Fruit fly (Drosophila melanogaster) whole organism, embryonic: ENCODE results near the gene Bruce.
"Not testable (repeated sequence)": the region's sequence is repeated elsewhere in the genome, so short reads cannot be mapped to it uniquely, and the experiment has no call there.

Experiments used
- Adf1 ChIP-seq: fragments of 200-800 bp; sonication (Bioruptor generic); IDR thresholded peaks from 2 replicates; pipeline ENCODE4 v1.3.6; 2022; ENCODE audit warnings: missing biosample characterization, missing genetic modification characterization
- Atf6 ChIP-seq: fragments of 200-800 bp; sonication (Bioruptor generic); IDR thresholded peaks from 2 replicates; pipeline ENCODE4 v1.3.6; 2022; ENCODE audit warnings: missing biosample characterization, missing genetic modification characterization
- C15 ChIP-seq: fragments of 200-800 bp; sonication (Bioruptor generic); IDR thresholded peaks from 3 replicates; pipeline ENCODE4 v1.3.6; 2022; ENCODE audit warnings: missing biosample characterization, missing genetic modification characterization
- CG10654 ChIP-seq: fragments of 200-800 bp; sonication (Bioruptor generic); optimal IDR thresholded peaks from 2 replicates; lab custom pipeline; 2016; ENCODE audit warnings: missing biosample characterization, missing genetic modification characterization
- CG11093 ChIP-seq: fragments of 200-800 bp; sonication (Bioruptor generic); IDR thresholded peaks from 3 replicates; pipeline ENCODE4 v1.3.6; 2022; ENCODE audit warnings: missing biosample characterization, missing genetic modification characterization
- CG15479 ChIP-seq: fragments of 200-800 bp; sonication (Bioruptor generic); optimal IDR thresholded peaks from 3 replicates; lab custom pipeline; 2019; ENCODE audit warnings: missing biosample characterization, mild to moderate bottlenecking, missing genetic modification characterization, moderate library complexity
- CG17612 ChIP-seq: fragments of 200-800 bp; sonication (Bioruptor generic); IDR thresholded peaks from 2 replicates; pipeline ENCODE4 v1.3.6; 2022; ENCODE audit warnings: missing biosample characterization, missing genetic modification characterization
- CG18262 ChIP-seq: fragments of 200-800 bp; optimal IDR thresholded peaks from 3 replicates; lab custom pipeline; 2019; ENCODE audit warnings: missing biosample characterization, mild to moderate bottlenecking, missing genetic modification characterization, moderate library complexity
- CG1832 ChIP-seq: fragments of 200-800 bp; sonication (Bioruptor generic); optimal IDR thresholded peaks from 2 replicates; lab custom pipeline; 2017; ENCODE audit warnings: missing biosample characterization, mild to moderate bottlenecking, missing genetic modification characterization, inconsistent platforms
- CG18599 ChIP-seq: fragments of 200-800 bp; sonication (Bioruptor generic); optimal IDR thresholded peaks from 3 replicates; lab custom pipeline; 2017; ENCODE audit warnings: missing biosample characterization, missing genetic modification characterization, mild to moderate bottlenecking, moderate library complexity, missing genetic modification reagents
- CG7556 ChIP-seq: fragments of 200-800 bp; sonication (Bioruptor generic); optimal IDR thresholded peaks from 2 replicates; lab custom pipeline; 2017; ENCODE audit warnings: missing biosample characterization, mild to moderate bottlenecking, missing genetic modification characterization
- CG7839 ChIP-seq: fragments of 200-800 bp; sonication (Bioruptor generic); optimal IDR thresholded peaks from 3 replicates; lab custom pipeline; 2018; ENCODE audit warnings: missing biosample characterization, mild to moderate bottlenecking, missing genetic modification characterization, moderate library complexity
- CG8089 ChIP-seq: fragments of 200-800 bp; sonication (Bioruptor generic); optimal IDR thresholded peaks from 3 replicates; lab custom pipeline; 2016; ENCODE audit warnings: missing biosample characterization, missing genetic modification characterization
- CG8281 ChIP-seq: fragments of 200-800 bp; sonication (Bioruptor generic); optimal IDR thresholded peaks from 2 replicates; lab custom pipeline; 2018; ENCODE audit warnings: missing biosample characterization, mild to moderate bottlenecking, missing genetic modification characterization, moderate library complexity
- CHES-1-like ChIP-seq: fragments of 200-800 bp; sonication (Bioruptor generic); optimal IDR thresholded peaks from 2 replicates; lab custom pipeline; 2016; ENCODE audit warnings: missing biosample characterization, missing genetic modification characterization
- Camta ChIP-seq: fragments of 200-800 bp; sonication (Bioruptor generic); optimal IDR thresholded peaks from 2 replicates; lab custom pipeline; 2016; ENCODE audit warnings: missing biosample characterization, missing genetic modification characterization
- CkIIα-i1 ChIP-seq: fragments of 200-800 bp; sonication (Bioruptor generic); IDR thresholded peaks from 2 replicates; pipeline ENCODE4 v1.3.6; 2022; ENCODE audit warnings: missing biosample characterization, missing genetic modification characterization
- HHEX ChIP-seq: fragments of 200-800 bp; sonication (Bioruptor generic); optimal IDR thresholded peaks from 3 replicates; lab custom pipeline; 2017; ENCODE audit warnings: missing biosample characterization, mild to moderate bottlenecking, missing genetic modification characterization, missing genetic modification reagents
- Hr78 ChIP-seq, 2 experiments: fragments of 200-800 bp in 1 of 2; fragments of >200 bp in 1 of 2; sonication (Bioruptor generic) in 1 of 2; optimal IDR thresholded peaks; 2 replicates each; lab custom pipeline; 2017 to 2019; ENCODE audit warnings: missing biosample characterization in 2 of 2, missing genetic modification characterization in 2 of 2, mild to moderate bottlenecking in 1 of 2, moderate library complexity in 1 of 2
- Jarid2 ChIP-seq: fragments of 200-800 bp; sonication (Bioruptor generic); optimal IDR thresholded peaks from 3 replicates; lab custom pipeline; 2017; ENCODE audit warnings: mild to moderate bottlenecking, missing biosample characterization, missing genetic modification reagents, missing genetic modification characterization
- MTF-1 ChIP-seq: fragments of 200-800 bp; sonication (Bioruptor generic); optimal IDR thresholded peaks from 2 replicates; lab custom pipeline; 2018; ENCODE audit warnings: missing biosample characterization, mild to moderate bottlenecking, missing genetic modification characterization, borderline replicate concordance
- ase ChIP-seq: fragments of 200-800 bp; sonication (Bioruptor generic); IDR thresholded peaks from 3 replicates; pipeline ENCODE4 v1.3.6; 2022; ENCODE audit warnings: missing biosample characterization, missing genetic modification characterization
- dan ChIP-seq: fragments of 200-800 bp; sonication (Bioruptor generic); IDR thresholded peaks from 2 replicates; pipeline ENCODE4 v1.3.6; 2022; ENCODE audit warnings: missing biosample characterization, missing genetic modification characterization
- ems ChIP-seq: fragments of 200-800 bp; sonication (Bioruptor generic); optimal IDR thresholded peaks from 3 replicates; lab custom pipeline; 2016; ENCODE audit warnings: missing biosample characterization, missing genetic modification characterization
- exex ChIP-seq: fragments of 200-800 bp; sonication (Bioruptor generic); optimal IDR thresholded peaks from 4 replicates; lab custom pipeline; 2018; ENCODE audit warnings: missing biosample characterization, mild to moderate bottlenecking, missing genetic modification characterization, moderate library complexity
- fd102C ChIP-seq: fragments of 200-800 bp; sonication (Bioruptor generic); optimal IDR thresholded peaks from 2 replicates; lab custom pipeline; 2018; ENCODE audit warnings: missing biosample characterization, mild to moderate bottlenecking, missing genetic modification characterization, moderate library complexity
- fru ChIP-seq: fragments of >200 bp; optimal IDR thresholded peaks from 2 replicates; lab custom pipeline; 2017
- gfzf ChIP-seq: fragments of 200-800 bp; sonication (Bioruptor generic); optimal IDR thresholded peaks from 2 replicates; lab custom pipeline; 2016; ENCODE audit warnings: missing biosample characterization, mild to moderate bottlenecking, missing genetic modification characterization, moderate library complexity
- h ChIP-seq: fragments of >200 bp; optimal IDR thresholded peaks from 2 replicates; lab custom pipeline; 2017
- hth ChIP-seq: fragments of >200 bp; optimal IDR thresholded peaks from 2 replicates; lab custom pipeline; 2017; ENCODE audit warnings: inconsistent platforms
- ind ChIP-seq: fragments of 200-800 bp; sonication (Bioruptor generic); optimal IDR thresholded peaks from 3 replicates; lab custom pipeline; 2016; ENCODE audit warnings: missing biosample characterization, missing genetic modification characterization
- inv ChIP-seq: fragments of 200-800 bp; sonication (Bioruptor generic); IDR thresholded peaks from 2 replicates; pipeline ENCODE4 v1.3.6; 2022; ENCODE audit warnings: missing biosample characterization, missing genetic modification characterization; ENCODE audit not compliant: partially characterized antibody
- jigr1 ChIP-seq: fragments of 200-800 bp; sonication (Bioruptor generic); IDR thresholded peaks from 3 replicates; pipeline ENCODE4 v1.3.6; 2022; ENCODE audit warnings: missing biosample characterization, missing genetic modification characterization
- lola ChIP-seq, 3 experiments: fragments of >200 bp in 2 of 3; fragments of 200-800 bp in 1 of 3; sonication (Bioruptor generic) in 1 of 3; optimal IDR thresholded peaks; 2 replicates each; lab custom pipeline; 2017 to 2019; ENCODE audit warnings: missing biosample characterization in 3 of 3, missing genetic modification characterization in 3 of 3, mild to moderate bottlenecking in 1 of 3, moderate library complexity in 1 of 3
- maf-S ChIP-seq: fragments of 200-800 bp; sonication (Bioruptor generic); optimal IDR thresholded peaks from 2 replicates; lab custom pipeline; 2016; ENCODE audit warnings: missing biosample characterization, missing genetic modification characterization
- mld ChIP-seq: fragments of 200-800 bp; sonication (Bioruptor generic); IDR thresholded peaks from 3 replicates; pipeline ENCODE4 v1.3.6; 2022; ENCODE audit warnings: missing biosample characterization, missing genetic modification characterization; ENCODE audit not compliant: partially characterized antibody
- prd ChIP-seq, 3 experiments: fragments of >200 bp in 2 of 3; fragments of 200-800 bp in 1 of 3; sonication (Bioruptor generic) in 1 of 3; optimal IDR thresholded peaks in 2 of 3; IDR thresholded peaks in 1 of 3; 2 replicates in 2 of 3; 3 replicates in 1 of 3; pipeline versions ENCODE4 v1.3.6 to Lab custom; 2017 to 2022; ENCODE audit warnings: missing biosample characterization in 1 of 3, missing genetic modification characterization in 1 of 3
- salm ChIP-seq: fragments of 200-800 bp; sonication (Bioruptor generic); optimal IDR thresholded peaks from 2 replicates; lab custom pipeline; 2018; ENCODE audit warnings: missing biosample characterization, mild to moderate bottlenecking, missing genetic modification characterization
- tap ChIP-seq: fragments of 200-800 bp; optimal IDR thresholded peaks from 3 replicates; lab custom pipeline; 2019; ENCODE audit warnings: missing biosample characterization, mild to moderate bottlenecking, missing genetic modification characterization, moderate library complexity
- tgo ChIP-seq: fragments of 200-800 bp; sonication (Bioruptor generic); IDR thresholded peaks from 3 replicates; pipeline ENCODE4 v1.3.6; 2022; ENCODE audit warnings: missing biosample characterization, missing genetic modification characterization
- tx ChIP-seq: fragments of 200-800 bp; sonication (Bioruptor generic); optimal IDR thresholded peaks from 2 replicates; lab custom pipeline; 2016; ENCODE audit warnings: missing biosample characterization, missing genetic modification characterization
- unc-4 ChIP-seq: fragments of 200-800 bp; sonication (Bioruptor generic); IDR thresholded peaks from 2 replicates; pipeline ENCODE4 v1.3.6; 2022; ENCODE audit warnings: missing biosample characterization, missing genetic modification characterization; ENCODE audit not compliant: partially characterized antibody
- unpg ChIP-seq: fragments of 200-800 bp; sonication (Bioruptor generic); optimal IDR thresholded peaks from 3 replicates; lab custom pipeline; 2018; ENCODE audit warnings: missing biosample characterization, mild to moderate bottlenecking, missing genetic modification characterization, moderate library complexity
- yki ChIP-seq: fragments of >200 bp; optimal IDR thresholded peaks from 3 replicates; lab custom pipeline; 2018

The Bruce gene

dm6 chr3R:10348461-10348860, 17.3 kb upstream of the Bruce start, which contains the start of gene CG31406:
TSS of gene CG31406 (plus strand) at chr3R:10348761.
- TF ChIP-seq h; inv (GFP tag; lab: Robert Waterston, UW); Camta (GFP tag; lab: Kevin White, UChicago): not testable (repeated sequence)

DNA sequence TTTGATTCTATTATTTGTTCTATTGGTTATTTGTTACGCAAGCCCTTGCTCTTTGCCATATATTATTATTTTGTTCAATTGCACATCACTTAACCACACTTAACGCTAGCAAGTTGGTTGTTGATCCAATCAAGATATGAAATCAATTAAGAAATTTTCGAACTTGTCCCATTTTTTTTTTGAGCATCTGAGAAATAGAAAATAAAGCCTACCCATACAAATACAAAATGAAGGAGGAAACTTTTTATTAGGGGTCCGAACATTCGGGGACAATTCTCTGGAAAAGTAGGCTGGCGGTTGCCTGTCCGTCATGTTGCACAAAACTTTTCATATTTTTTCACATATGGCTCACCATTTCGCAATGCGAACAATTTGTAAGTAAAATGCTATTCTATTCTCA, 9.5 kb upstream of the Bruce start, which contains the start of gene CG18545:
CG18545 (plus strand) TSS at position 301 of the 400 bp plus-strand sequence.
- not testable (repeated sequence) for TF ChIP-seq ems (GFP tag; lab: Kevin White, UChicago); lola (GFP tag; optimal IDR thresholded peaks at IDR 0.05; lab: Kevin White, UChicago); exex (tag; lab: Kevin White, UChicago)

DNA sequence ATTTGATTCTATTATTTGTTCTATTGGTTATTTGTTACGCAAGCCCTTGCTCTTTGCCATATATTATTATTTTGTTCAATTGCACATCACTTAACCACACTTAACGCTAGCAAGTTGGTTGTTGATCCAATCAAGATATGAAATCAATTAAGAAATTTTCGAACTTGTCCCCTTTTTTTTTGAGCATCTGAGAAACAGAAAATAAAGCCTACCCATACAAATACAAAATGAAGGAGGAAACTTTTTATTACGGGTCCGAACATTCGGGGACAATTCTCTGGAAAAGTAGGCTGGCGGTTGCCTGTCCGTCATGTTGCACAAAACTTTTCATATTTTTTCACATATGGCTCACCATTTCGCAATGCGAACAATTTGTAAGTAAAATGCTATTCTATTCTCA, 6.9 kb upstream of the Bruce start, which contains the start of gene CG12592:
CG12592 (plus strand) TSS at position 301 of the 400 bp plus-strand sequence.
- TF ChIP-seq tap (tag; lab: Kevin White, UChicago); jigr1; fru: not testable (repeated sequence)

DNA sequence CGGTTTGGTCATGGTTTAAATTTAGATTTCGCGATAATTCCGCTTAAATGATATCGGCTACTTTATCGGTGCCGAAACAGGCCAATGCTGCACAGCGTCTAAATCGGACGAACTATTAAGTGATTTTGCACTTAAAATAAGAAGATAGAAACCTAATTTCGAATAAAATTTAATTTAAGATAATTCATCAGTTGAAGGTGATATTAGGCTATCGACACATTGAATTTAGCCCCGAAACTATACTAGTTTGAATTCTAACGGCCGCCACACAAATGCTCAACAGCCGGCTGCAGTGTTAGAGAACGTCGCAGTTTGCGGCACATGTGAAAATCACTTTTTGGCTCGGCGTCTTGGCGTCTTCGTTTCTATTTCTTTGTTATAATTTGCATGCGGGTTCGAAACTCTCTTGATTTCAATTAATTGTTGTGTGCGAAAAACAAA, 1.7 kb upstream of the Bruce start, which contains the start of gene sle:
sle (plus strand) TSS at position 293 of the 441 bp plus-strand sequence.
- TF ChIP-seq dan (GFP tag; lab: Robert Waterston, UW): no peak
- no peak for TF ChIP-seq salm (tag; lab: Kevin White, UChicago)
- peak; percentile 44; the same call in 1 of the 2 replicates for TF ChIP-seq unc-4
- TF ChIP-seq CG8281 (tag; lab: Kevin White, UChicago): no peak
- TF ChIP-seq CG7839 (tag; lab: Kevin White, UChicago): no peak
- TF ChIP-seq CG8089 (GFP tag; lab: Kevin White, UChicago): peak; percentile 26
- no peak for TF ChIP-seq CG15479 (GFP tag; lab: Kevin White, UChicago)
- no peak for TF ChIP-seq hth (lab: Kevin White, UChicago)
- peak; percentile 64 for TF ChIP-seq ind
- TF ChIP-seq Adf1 (GFP tag; lab: Robert Waterston, UW): peak; percentile 38; the same call in 1 of the 2 replicates
- TF ChIP-seq MTF-1 (GFP tag; lab: Kevin White, UChicago): no peak
- TF ChIP-seq CG11093 (GFP tag; lab: Robert Waterston, UW): no peak
- TF ChIP-seq yki: no peak
- TF ChIP-seq fd102C (GFP tag; lab: Kevin White, UChicago): no peak
- TF ChIP-seq ems (GFP tag; lab: Kevin White, UChicago): peak; percentile 72
- peak; percentile 49 for TF ChIP-seq CG10654 (GFP tag; lab: Kevin White, UChicago)
- TF ChIP-seq unpg (GFP tag; lab: Kevin White, UChicago): no peak
- TF ChIP-seq tx (GFP tag; lab: Kevin White, UChicago): peak; percentile 20
- TF ChIP-seq HHEX: peak; percentile 57
- TF ChIP-seq mld (GFP tag; lab: Robert Waterston, UW): no peak
- no peak for TF ChIP-seq CkIIα-i1 (GFP tag; lab: Robert Waterston, UW)
- no peak for TF ChIP-seq CG17612 (GFP tag; lab: Robert Waterston, UW)
- no peak for TF ChIP-seq CG1832 (GFP tag; lab: Kevin White, UChicago)
- TF ChIP-seq CG7556 (GFP tag; lab: Kevin White, UChicago): no peak
- TF ChIP-seq maf-S (GFP tag; lab: Kevin White, UChicago): peak; percentile 50
- TF ChIP-seq Atf6 (GFP tag; lab: Robert Waterston, UW): peak; percentile 58; the same call in 1 of the 2 replicates
- no peak for TF ChIP-seq Hr78 (GFP tag; optimal IDR thresholded peaks at IDR 0.05; lab: Kevin White, UChicago)
- no peak for TF ChIP-seq C15 (GFP tag; lab: Robert Waterston, UW)
- TF ChIP-seq tgo: 0 out of 3 replicates have a peak, but pooled peaks have one; percentile 17
- no peak for TF ChIP-seq Jarid2 (GFP tag; lab: Kevin White, UChicago)
- no peak for TF ChIP-seq CG18599 (GFP tag; lab: Kevin White, UChicago)
- TF ChIP-seq gfzf (GFP tag; lab: Kevin White, UChicago): peak; percentile 33
- no peak for TF ChIP-seq ase
- TF ChIP-seq prd (optimal IDR thresholded peaks at IDR 0.05; lab: Kevin White, UChicago): no peak
- TF ChIP-seq prd (GFP tag; IDR thresholded peaks at IDR 0.05; lab: Robert Waterston, UW): peak; percentile 54; the same call in 2 of the 3 replicates
- TF ChIP-seq CHES-1-like (GFP tag; lab: Kevin White, UChicago): peak; percentile 78
- TF ChIP-seq CG18262 (tag; lab: Kevin White, UChicago): no peak
